Worm (Caenorhabditis elegans) whole organism, L3 larva: ENCODE results near the gene syx-2.

Experiments
- ceh-28 ChIP-seq: fragments of 150-350 bp; optimal IDR thresholded peaks from 2 replicates; lab custom pipeline; 2014; ENCODE audit warnings: missing biosample characterization, missing genetic modification reagents, missing genetic modification characterization
- elt-1 ChIP-seq: fragments of 150-350 bp; optimal IDR thresholded peaks from 2 replicates; lab custom pipeline; 2014; ENCODE audit warnings: missing biosample characterization, missing genetic modification characterization
- elt-3 ChIP-seq, 3 experiments: fragments of 150-350 bp in 1 of 3; sonication (generic microtip) in 2 of 3; optimal IDR thresholded peaks; 2 replicates in 2 of 3; 4 replicates in 1 of 3; lab custom pipeline; 2014 to 2017; ENCODE audit warnings: missing biosample characterization in 3 of 3, missing genetic modification characterization in 3 of 3
- hmg-11 ChIP-seq: sonication (generic microtip); optimal IDR thresholded peaks from 2 replicates; lab custom pipeline; 2016; ENCODE audit warnings: missing genetic modification characterization, missing compliant biosample characterization
- lin-39 ChIP-seq: fragments of 150-350 bp; optimal IDR thresholded peaks from 2 replicates; lab custom pipeline; 2018; ENCODE audit warnings: missing biosample characterization, missing genetic modification reagents, missing genetic modification characterization
- nhr-25 ChIP-seq: sonication (generic microtip); optimal IDR thresholded peaks from 2 replicates; lab custom pipeline; 2017; ENCODE audit warnings: missing biosample characterization, missing genetic modification characterization
- pha-4 ChIP-seq: fragments of 150-350 bp; optimal IDR thresholded peaks from 2 replicates; lab custom pipeline; 2014; ENCODE audit warnings: missing biosample characterization, missing genetic modification reagents, missing genetic modification characterization
- skn-1 ChIP-seq: fragments of 150-350 bp; optimal IDR thresholded peaks from 2 replicates; lab custom pipeline; 2014; ENCODE audit warnings: missing biosample characterization, missing genetic modification characterization
- snpc-4 ChIP-seq: fragments of 150-350 bp; optimal IDR thresholded peaks from 2 replicates; lab custom pipeline; 2014; ENCODE audit warnings: missing biosample characterization, missing genetic modification characterization

- no peak for TF ChIP-seq pha-4
- TF ChIP-seq ceh-28 (tag; lab: Kevin White, UChicago), result no peak
- TF ChIP-seq skn-1 (tag; lab: Kevin White, UChicago), result no peak
- TF ChIP-seq lin-39, result no peak
- TF ChIP-seq nhr-25 (tag; lab: Kevin White, UChicago), result no peak
- no peak for TF ChIP-seq snpc-4 (tag; lab: Kevin White, UChicago)
- TF ChIP-seq elt-3 (tag; optimal IDR thresholded peaks at IDR 0.05; lab: Kevin White, UChicago), result no peak
- TF ChIP-seq hmg-11 (tag; lab: Kevin White, UChicago), result no peak
- no peak for TF ChIP-seq elt-1
Observed at ce11 chrX:13990680-13991079, 30.7 kb downstream of the syx-2 start, which contains the start of gene C31E10.11.
